Worm (Caenorhabditis elegans) whole organism, L3 larva: Measurements from ENCODE around the gene spp-3.

Experiments
- R02D3.7 ChIP-seq: fragments of 150-350 bp; optimal IDR thresholded peaks from 2 replicates; lab custom pipeline; 2014; ENCODE audit warnings: missing biosample characterization, missing genetic modification characterization
- ZK546.5 ChIP-seq: sonication (generic microtip); optimal IDR thresholded peaks from 2 replicates; lab custom pipeline; 2017; ENCODE audit warnings: missing biosample characterization, missing genetic modification characterization
- aly-2 ChIP-seq: fragments of 150-350 bp; optimal IDR thresholded peaks from 2 replicates; lab custom pipeline; 2014; ENCODE audit warnings: missing biosample characterization, missing genetic modification characterization
- ama-1 ChIP-seq: fragments of 150-350 bp; optimal IDR thresholded peaks from 2 replicates; lab custom pipeline; 2018
- ceh-16 ChIP-seq: sonication (generic microtip); optimal IDR thresholded peaks from 2 replicates; lab custom pipeline; 2017; ENCODE audit warnings: missing biosample characterization, missing genetic modification characterization
- ceh-28 ChIP-seq: fragments of 150-350 bp; optimal IDR thresholded peaks from 2 replicates; lab custom pipeline; 2014; ENCODE audit warnings: missing biosample characterization, missing genetic modification reagents, missing genetic modification characterization
- ceh-82 ChIP-seq: fragments of 150-350 bp; optimal IDR thresholded peaks from 2 replicates; lab custom pipeline; 2014; ENCODE audit warnings: missing biosample characterization, missing genetic modification characterization
- ceh-9 ChIP-seq: sonication (generic microtip); optimal IDR thresholded peaks from 2 replicates; lab custom pipeline; 2018; ENCODE audit warnings: missing biosample characterization, missing genetic modification characterization
- daf-12 ChIP-seq: fragments of 150-350 bp; optimal IDR thresholded peaks from 2 replicates; lab custom pipeline; 2014; ENCODE audit warnings: missing biosample characterization, missing genetic modification reagents, missing genetic modification characterization
- egl-27 ChIP-seq: sonication (generic microtip); optimal IDR thresholded peaks from 4 replicates; lab custom pipeline; 2017; ENCODE audit warnings: missing biosample characterization, missing genetic modification reagents, missing genetic modification characterization
- egl-5 ChIP-seq: fragments of 150-350 bp; optimal IDR thresholded peaks from 2 replicates; lab custom pipeline; 2017; ENCODE audit warnings: missing biosample characterization, missing genetic modification reagents, missing genetic modification characterization, inconsistent platforms
- elt-1 ChIP-seq: fragments of 150-350 bp; optimal IDR thresholded peaks from 2 replicates; lab custom pipeline; 2014; ENCODE audit warnings: missing biosample characterization, missing genetic modification characterization
- elt-2 ChIP-seq: sonication (generic microtip); optimal IDR thresholded peaks from 2 replicates; lab custom pipeline; 2016; ENCODE audit warnings: missing genetic modification reagents, mild to moderate bottlenecking, missing genetic modification characterization, missing compliant biosample characterization
- elt-3 ChIP-seq, 3 experiments: fragments of 150-350 bp in 1 of 3; sonication (generic microtip) in 2 of 3; optimal IDR thresholded peaks; 2 replicates in 2 of 3; 4 replicates in 1 of 3; lab custom pipeline; 2014 to 2017; ENCODE audit warnings: missing biosample characterization in 3 of 3, missing genetic modification characterization in 3 of 3
- eor-1 ChIP-seq, 2 experiments: fragments of 150-350 bp; optimal IDR thresholded peaks; 2 replicates each; lab custom pipeline; 2014 to 2018; ENCODE audit warnings: missing biosample characterization in 2 of 2, missing genetic modification characterization in 2 of 2
- fkh-10 ChIP-seq: sonication (generic microtip); optimal IDR thresholded peaks from 2 replicates; lab custom pipeline; 2017; ENCODE audit warnings: missing biosample characterization, missing genetic modification reagents, missing genetic modification characterization
- fkh-2 ChIP-seq: fragments of 150-350 bp; optimal IDR thresholded peaks from 2 replicates; lab custom pipeline; 2014; ENCODE audit warnings: missing biosample characterization, missing genetic modification reagents, missing genetic modification characterization
- fos-1 ChIP-seq: fragments of 150-350 bp; optimal IDR thresholded peaks from 2 replicates; lab custom pipeline; 2014; ENCODE audit warnings: missing biosample characterization, missing genetic modification characterization
- hmg-11 ChIP-seq: sonication (generic microtip); optimal IDR thresholded peaks from 2 replicates; lab custom pipeline; 2016; ENCODE audit warnings: missing genetic modification characterization, missing compliant biosample characterization
- jun-1 ChIP-seq: fragments of 150-350 bp; optimal IDR thresholded peaks from 2 replicates; lab custom pipeline; 2014; ENCODE audit warnings: missing biosample characterization, missing genetic modification reagents, missing genetic modification characterization
- lin-15B ChIP-seq: fragments of 150-350 bp; optimal IDR thresholded peaks from 2 replicates; lab custom pipeline; 2014; ENCODE audit warnings: missing biosample characterization, missing genetic modification characterization
- lin-39 ChIP-seq: fragments of 150-350 bp; optimal IDR thresholded peaks from 2 replicates; lab custom pipeline; 2018; ENCODE audit warnings: missing biosample characterization, missing genetic modification reagents, missing genetic modification characterization
- lsy-12 ChIP-seq: sonication (generic microtip); optimal IDR thresholded peaks from 2 replicates; lab custom pipeline; 2016; ENCODE audit warnings: mild to moderate bottlenecking, missing genetic modification characterization, missing compliant biosample characterization
- mdl-1 ChIP-seq: fragments of 150-350 bp; optimal IDR thresholded peaks from 2 replicates; lab custom pipeline; 2014; ENCODE audit warnings: missing biosample characterization, missing genetic modification characterization
- mml-1 ChIP-seq: fragments of 150-350 bp; sonication (generic microtip); optimal IDR thresholded peaks from 3 replicates; lab custom pipeline; 2014; ENCODE audit warnings: missing biosample characterization, missing genetic modification characterization
- nfya-1 ChIP-seq: sonication (generic microtip); optimal IDR thresholded peaks from 2 replicates; lab custom pipeline; 2017; ENCODE audit warnings: missing genetic modification characterization, mild to moderate bottlenecking, missing compliant biosample characterization, antibody characterized with exemption, moderate library complexity; ENCODE audit not compliant: insufficient read depth
- nhr-11 ChIP-seq: fragments of 150-350 bp; optimal IDR thresholded peaks from 2 replicates; lab custom pipeline; 2014; ENCODE audit warnings: missing biosample characterization, missing genetic modification characterization
- nhr-12 ChIP-seq: fragments of 150-350 bp; optimal IDR thresholded peaks from 2 replicates; lab custom pipeline; 2014; ENCODE audit warnings: missing biosample characterization, missing genetic modification characterization
- nhr-23 ChIP-seq: fragments of 150-350 bp; optimal IDR thresholded peaks from 2 replicates; lab custom pipeline; 2014; ENCODE audit warnings: missing biosample characterization, missing genetic modification reagents, missing genetic modification characterization
- nhr-237 ChIP-seq: fragments of 150-350 bp; optimal IDR thresholded peaks from 2 replicates; lab custom pipeline; 2014; ENCODE audit warnings: missing biosample characterization, missing genetic modification characterization
- nhr-25 ChIP-seq: sonication (generic microtip); optimal IDR thresholded peaks from 2 replicates; lab custom pipeline; 2017; ENCODE audit warnings: missing biosample characterization, missing genetic modification characterization
- nhr-28 ChIP-seq: fragments of 150-350 bp; optimal IDR thresholded peaks from 2 replicates; lab custom pipeline; 2014; ENCODE audit warnings: missing biosample characterization, missing genetic modification characterization
- nhr-43 ChIP-seq: sonication (generic microtip); optimal IDR thresholded peaks from 2 replicates; lab custom pipeline; 2016; ENCODE audit warnings: mild to moderate bottlenecking, missing genetic modification characterization, missing compliant biosample characterization; ENCODE audit not compliant: poor library complexity, severe bottlenecking
- nhr-67 ChIP-seq: fragments of 150-350 bp; optimal IDR thresholded peaks from 2 replicates; lab custom pipeline; 2014; ENCODE audit warnings: missing biosample characterization, missing genetic modification characterization
- nhr-76 ChIP-seq: fragments of 150-350 bp; sonication (generic microtip); optimal IDR thresholded peaks from 5 replicates; lab custom pipeline; 2014; ENCODE audit warnings: missing biosample characterization, missing genetic modification characterization
- nhr-77 ChIP-seq: fragments of 150-350 bp; optimal IDR thresholded peaks from 2 replicates; lab custom pipeline; 2014; ENCODE audit warnings: missing biosample characterization, missing genetic modification characterization
- pha-4 ChIP-seq: fragments of 150-350 bp; optimal IDR thresholded peaks from 2 replicates; lab custom pipeline; 2014; ENCODE audit warnings: missing biosample characterization, missing genetic modification reagents, missing genetic modification characterization
- pqm-1 ChIP-seq: fragments of 150-350 bp; optimal IDR thresholded peaks from 2 replicates; lab custom pipeline; 2017; ENCODE audit warnings: missing biosample characterization, missing genetic modification characterization, inconsistent platforms
- sea-2 ChIP-seq: fragments of 150-350 bp; sonication (generic microtip); optimal IDR thresholded peaks from 4 replicates; lab custom pipeline; 2014; ENCODE audit warnings: missing biosample characterization, missing genetic modification reagents, missing genetic modification characterization
- skn-1 ChIP-seq: fragments of 150-350 bp; optimal IDR thresholded peaks from 2 replicates; lab custom pipeline; 2014; ENCODE audit warnings: missing biosample characterization, missing genetic modification characterization
- snpc-4 ChIP-seq: fragments of 150-350 bp; optimal IDR thresholded peaks from 2 replicates; lab custom pipeline; 2014; ENCODE audit warnings: missing biosample characterization, missing genetic modification characterization
- tbx-2 ChIP-seq: sonication (generic microtip); optimal IDR thresholded peaks from 2 replicates; lab custom pipeline; 2016; ENCODE audit warnings: mild to moderate bottlenecking, missing genetic modification characterization, missing compliant biosample characterization
- unc-39 ChIP-seq: sonication (generic microtip); optimal IDR thresholded peaks from 4 replicates; lab custom pipeline; 2017; ENCODE audit warnings: missing biosample characterization, missing genetic modification characterization
- unc-62 ChIP-seq: fragments of 150-350 bp; sonication (generic microtip); optimal IDR thresholded peaks from 4 replicates; lab custom pipeline; 2014; ENCODE audit warnings: missing biosample characterization, missing genetic modification reagents, missing genetic modification characterization
- zag-1 ChIP-seq: fragments of 150-350 bp; optimal IDR thresholded peaks from 2 replicates; lab custom pipeline; 2014; ENCODE audit warnings: missing biosample characterization, missing genetic modification characterization
- ztf-11 ChIP-seq: fragments of 150-350 bp; optimal IDR thresholded peaks from 2 replicates; lab custom pipeline; 2014; ENCODE audit warnings: missing biosample characterization, missing genetic modification characterization
- ztf-4 ChIP-seq: fragments of 150-350 bp; optimal IDR thresholded peaks from 2 replicates; lab custom pipeline; 2014; ENCODE audit warnings: missing biosample characterization, missing genetic modification characterization

Gene spp-3

ce11 chrX:7340394-7340793 is 25.2 kb upstream of the spp-3 start:
- no peak for TF ChIP-seq fkh-2 (tag; lab: Kevin White, UChicago)
- TF ChIP-seq nfya-1 = peak; percentile 2
- TF ChIP-seq ama-1 (lab: Kevin White, UChicago) = no peak
- TF ChIP-seq nhr-43 (tag; lab: Kevin White, UChicago) = no peak
- peak; percentile 17 for TF ChIP-seq hmg-11 (tag; lab: Kevin White, UChicago)
- no peak for TF ChIP-seq nhr-76 (tag; lab: Kevin White, UChicago)
- no peak for TF ChIP-seq eor-1 (tag; optimal IDR thresholded peaks at IDR 0.05; lab: Kevin White, UChicago)
- peak; percentile 10 for TF ChIP-seq pha-4 (tag; lab: Kevin White, UChicago)
- TF ChIP-seq jun-1 = no peak
- peak; percentile 22 for TF ChIP-seq elt-1 (tag; lab: Kevin White, UChicago)
- TF ChIP-seq nhr-23 (tag; lab: Kevin White, UChicago) = no peak
- no peak for TF ChIP-seq skn-1 (tag; lab: Kevin White, UChicago)

- TF ChIP-seq R02D3.7 (tag; lab: Kevin White, UChicago) (peak; percentile 63), lin-15B (tag; lab: Kevin White, UChicago) (peak; percentile 79), ceh-82 (no peak), pqm-1 (tag; lab: Kevin White, UChicago) (peak; percentile 54), ztf-11 (tag; lab: Kevin White, UChicago) (no peak), ztf-4 (tag; lab: Kevin White, UChicago) (peak; percentile 72), egl-5 (tag; lab: Kevin White, UChicago) (peak; percentile 96), nhr-28 (tag; lab: Kevin White, UChicago) (no peak), jun-1 (peak; percentile 96), lsy-12 (tag; lab: Kevin White, UChicago) (peak; percentile 90), fkh-10 (GFP tag; lab: Kevin White, UChicago) (peak; percentile 3), unc-62 (peak; percentile 56), nhr-76 (tag; lab: Kevin White, UChicago) (peak; percentile 60), nhr-43 (tag; lab: Kevin White, UChicago) (peak; percentile 92), mml-1 (peak; percentile 82), tbx-2 (peak; percentile 91), eor-1 (tag; optimal IDR thresholded peaks at IDR 0.05; lab: Kevin White, UChicago) (no peak), snpc-4 (tag; lab: Kevin White, UChicago) (peak; percentile 66), ceh-16 (no peak), nhr-12 (no peak), skn-1 (tag; lab: Kevin White, UChicago) (peak; percentile 70), daf-12 (no peak), elt-1 (tag; lab: Kevin White, UChicago) (peak; percentile 75), aly-2 (tag; lab: Kevin White, UChicago) (no peak), mdl-1 (tag; lab: Kevin White, UChicago) (peak; percentile 77), ceh-28 (peak; percentile 83), nhr-237 (tag; lab: Kevin White, UChicago) (no peak), hmg-11 (tag; lab: Kevin White, UChicago) (peak; percentile 100), fkh-2 (tag; lab: Kevin White, UChicago) (no peak), elt-3 (tag; optimal IDR thresholded peaks at IDR 0.05; lab: Kevin White, UChicago) (peak in 1 of 3 experiments; percentile 69), ZK546.5 (tag; lab: Kevin White, UChicago) (no peak), nhr-77 (no peak), lin-39 (tag; lab: Kevin White, UChicago) (peak; percentile 99), egl-27 (tag; lab: Kevin White, UChicago) (peak; percentile 70), nhr-67 (no peak), nhr-25 (peak; percentile 96), unc-39 (tag; lab: Kevin White, UChicago) (no peak), nhr-23 (tag; lab: Kevin White, UChicago) (peak; percentile 98), sea-2 (GFP tag; lab: Kevin White, UChicago) (no peak), nfya-1 (peak; percentile 95), pha-4 (tag; lab: Kevin White, UChicago) (peak; percentile 93), nhr-11 (tag; lab: Kevin White, UChicago) (peak; percentile 82), fos-1 (tag; lab: Kevin White, UChicago) (peak; percentile 9), zag-1 (tag; lab: Kevin White, UChicago) (peak; percentile 15), elt-2 (tag; lab: Kevin White, UChicago) (peak; percentile 85), ama-1 (lab: Kevin White, UChicago) (peak; percentile 57), ceh-9 (tag; lab: Kevin White, UChicago) (no peak)
- TF ChIP-seq, all 47 proteins: peak for 31
Observed at ce11 chrX:7334302-7334724, 19.2 kb upstream of the spp-3 start, which contains the start of gene epg-7. TSS of gene epg-7 (plus strand) at chrX:7334714.
